Worm (Caenorhabditis elegans) whole organism, L3 larva: ENCODE measurements around the gene ima-3.

ENCODE experiments used
- R02D3.7 ChIP-seq: fragments of 150-350 bp; optimal IDR thresholded peaks from 2 replicates; lab custom pipeline; 2014; ENCODE audit warnings: missing biosample characterization, missing genetic modification characterization
- ama-1 ChIP-seq: fragments of 150-350 bp; optimal IDR thresholded peaks from 2 replicates; lab custom pipeline; 2018
- nfya-1 ChIP-seq: sonication (generic microtip); optimal IDR thresholded peaks from 2 replicates; lab custom pipeline; 2017; ENCODE audit warnings: missing genetic modification characterization, mild to moderate bottlenecking, missing compliant biosample characterization, antibody characterized with exemption, moderate library complexity; ENCODE audit not compliant: insufficient read depth
- nhr-77 ChIP-seq: fragments of 150-350 bp; optimal IDR thresholded peaks from 2 replicates; lab custom pipeline; 2014; ENCODE audit warnings: missing biosample characterization, missing genetic modification characterization
- pqm-1 ChIP-seq: fragments of 150-350 bp; optimal IDR thresholded peaks from 2 replicates; lab custom pipeline; 2017; ENCODE audit warnings: missing biosample characterization, missing genetic modification characterization, inconsistent platforms

DNA sequence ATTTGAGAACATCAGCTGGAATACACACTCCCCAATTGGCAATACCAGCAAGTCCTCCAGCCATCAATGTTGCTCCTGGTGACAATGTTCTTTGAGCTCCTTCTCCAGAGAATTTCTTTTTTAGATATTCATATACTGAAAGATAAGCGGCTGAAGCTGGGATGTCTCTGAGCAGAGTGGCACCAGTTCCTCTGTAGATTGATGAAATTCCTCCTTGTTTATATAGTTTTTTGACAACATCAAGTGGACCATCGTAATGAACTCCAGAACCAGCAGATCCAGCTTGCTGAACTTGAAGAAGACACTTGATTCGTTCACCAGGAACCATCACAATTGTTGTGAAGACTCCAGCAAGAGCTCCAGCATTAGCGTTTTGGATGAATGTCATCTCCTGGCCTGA, 9.4 kb downstream of the ima-3 start:
- TF ChIP-seq R02D3.7 (tag; lab: Kevin White, UChicago), result no peak
- no peak for TF ChIP-seq nhr-77
- TF ChIP-seq ama-1 (lab: Kevin White, UChicago), result no peak
- TF ChIP-seq nfya-1 (tag; lab: Kevin White, UChicago), result no peak
- TF ChIP-seq pqm-1 (tag; lab: Kevin White, UChicago), result no peak
